Worm (Caenorhabditis elegans): ENCODE results near the gene qdpr-1.

DNA sequence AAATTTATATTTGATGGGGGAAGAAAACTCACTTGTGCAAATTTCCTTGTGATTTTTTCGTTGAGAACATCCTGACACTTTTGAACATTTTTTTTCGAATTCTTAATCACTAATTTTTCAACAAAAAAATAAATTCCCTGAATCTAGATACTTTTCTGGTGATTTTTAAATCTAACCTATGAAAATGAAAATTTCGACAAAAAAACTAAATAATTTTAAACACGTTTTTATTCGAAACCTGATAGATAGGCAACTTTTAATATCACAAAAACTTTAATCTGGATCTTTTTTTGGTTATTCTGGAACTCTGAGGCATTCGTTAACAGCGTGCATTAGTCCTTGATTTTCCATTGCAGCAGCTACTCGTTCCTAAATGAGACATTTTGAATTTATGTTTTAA, 43.1 kb downstream of the qdpr-1 start, which contains the start of gene F45G2.9:
- TF ChIP-seq sptf-1 (tag; optimal IDR thresholded peaks at IDR 0.05) = no peak
- no peak for TF ChIP-seq nhr-28 (tag; optimal IDR thresholded peaks at IDR 0.05)
- no peak for TF ChIP-seq elt-3 (tag; optimal IDR thresholded peaks at IDR 0.05)
- no peak for TF ChIP-seq hlh-1 (tag; optimal IDR thresholded peaks at IDR 0.05)
- TF ChIP-seq bed-3 (GFP tag; optimal IDR thresholded peaks at IDR 0.05) = no peak
- TF ChIP-seq unc-39 (tag; optimal IDR thresholded peaks at IDR 0.05) = no peak
- no peak for TF ChIP-seq lsy-2 (tag; optimal IDR thresholded peaks at IDR 0.05)
- TF ChIP-seq mab-5 (tag; optimal IDR thresholded peaks at IDR 0.05) = no peak
